Worm (Caenorhabditis elegans) whole organism, late embryonic: ENCODE data around the gene gba-4.

Source experiments
- ama-1 ChIP-seq: fragments of 150-350 bp; optimal IDR thresholded peaks from 2 replicates; lab custom pipeline; 2014
- ceh-18 ChIP-seq: sonication (generic microtip); optimal IDR thresholded peaks from 2 replicates; lab custom pipeline; 2016; ENCODE audit warnings: missing genetic modification characterization, missing compliant biosample characterization
- ceh-30 ChIP-seq: fragments of 150-350 bp; optimal IDR thresholded peaks from 2 replicates; lab custom pipeline; 2014; ENCODE audit warnings: missing biosample characterization, missing genetic modification characterization
- ceh-9 ChIP-seq: sonication (generic microtip); optimal IDR thresholded peaks from 2 replicates; lab custom pipeline; 2016; ENCODE audit warnings: mild to moderate bottlenecking, missing genetic modification characterization, inconsistent platforms, missing compliant biosample characterization
- dmd-4 ChIP-seq: sonication (generic microtip); optimal IDR thresholded peaks from 2 replicates; lab custom pipeline; 2016; ENCODE audit warnings: borderline replicate concordance, missing genetic modification characterization, missing compliant biosample characterization
- elt-2 ChIP-seq: sonication (generic microtip); optimal IDR thresholded peaks from 2 replicates; lab custom pipeline; 2016; ENCODE audit warnings: missing genetic modification reagents, missing genetic modification characterization, missing compliant biosample characterization
- fkh-10 ChIP-seq: fragments of 150-350 bp; optimal IDR thresholded peaks from 2 replicates; lab custom pipeline; 2014; ENCODE audit warnings: missing biosample characterization, missing genetic modification reagents, missing genetic modification characterization
- hlh-30 ChIP-seq: sonication (generic microtip); optimal IDR thresholded peaks from 2 replicates; lab custom pipeline; 2017; ENCODE audit warnings: antibody characterized with exemption, missing genetic modification characterization, missing compliant biosample characterization; ENCODE audit not compliant: insufficient read depth
- nhr-11 ChIP-seq: fragments of 150-350 bp; optimal IDR thresholded peaks from 2 replicates; lab custom pipeline; 2014; ENCODE audit warnings: missing biosample characterization, missing genetic modification characterization
- npax-4 ChIP-seq: sonication (generic microtip); optimal IDR thresholded peaks from 2 replicates; lab custom pipeline; 2016; ENCODE audit warnings: missing genetic modification characterization, missing compliant biosample characterization
- pha-4 ChIP-seq: fragments of 150-350 bp; optimal IDR thresholded peaks from 2 replicates; lab custom pipeline; 2018; ENCODE audit warnings: missing biosample characterization, missing genetic modification reagents, missing genetic modification characterization
- ref-2 ChIP-seq: sonication (generic microtip); optimal IDR thresholded peaks from 2 replicates; lab custom pipeline; 2016; ENCODE audit warnings: missing genetic modification characterization, missing compliant biosample characterization
- unc-42 ChIP-seq: sonication (generic microtip); optimal IDR thresholded peaks from 2 replicates; lab custom pipeline; 2016; ENCODE audit warnings: missing genotype, missing genetic modification characterization, missing compliant biosample characterization
- ztf-16 ChIP-seq: sonication (generic microtip); optimal IDR thresholded peaks from 2 replicates; lab custom pipeline; 2017; ENCODE audit warnings: missing genetic modification characterization, missing compliant biosample characterization

DNA sequence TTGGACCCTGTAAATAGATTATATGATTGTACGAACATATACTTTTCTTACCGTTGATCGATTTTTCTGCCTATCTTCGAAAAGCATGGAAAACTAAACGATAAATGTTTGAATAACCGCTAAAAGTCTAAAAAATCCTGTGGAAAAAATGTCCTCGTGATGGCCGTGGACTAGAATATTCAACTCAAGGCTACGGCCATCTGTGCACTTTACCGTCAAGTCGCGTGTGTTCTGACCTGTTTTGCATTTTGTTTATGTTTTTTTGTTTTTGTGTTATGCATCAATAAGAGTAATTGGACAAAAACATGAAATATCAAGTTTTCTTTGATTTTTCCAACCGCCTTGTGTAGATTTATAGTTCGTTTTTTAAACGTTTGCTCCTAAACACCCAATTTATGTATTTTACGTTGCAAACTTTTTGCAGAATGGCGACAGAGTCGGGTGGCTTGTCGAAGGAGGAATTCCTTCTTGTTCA, 13.5 kb upstream of the gba-4 start, which contains the start of the genes hda-6 and F41H10.4:
- TF ChIP-seq pha-4 (tag; lab: Kevin White, UChicago) (no peak), dmd-4 (tag; lab: Kevin White, UChicago) (no peak), hlh-30 (tag; lab: Kevin White, UChicago) (peak; percentile 82), ref-2 (peak; percentile 24), ceh-18 (tag; lab: Kevin White, UChicago) (no peak), elt-2 (tag; lab: Kevin White, UChicago) (peak; percentile 37), ceh-30 (tag; lab: Kevin White, UChicago) (no peak), ztf-16 (tag; lab: Kevin White, UChicago) (no peak), npax-4 (tag; lab: Kevin White, UChicago) (no peak), ama-1 (no peak), ceh-9 (tag; lab: Kevin White, UChicago) (no peak), unc-42 (tag; lab: Kevin White, UChicago) (no peak), fkh-10 (no peak), nhr-11 (tag; lab: Kevin White, UChicago) (no peak)
